Fruit fly (Drosophila melanogaster): ENCODE measurements around the gene CG43707.

dm6 chr2L:3813255-3813875 is 56.3 kb downstream of the CG43707 start, which contains the start of gene CG3407:
- TF ChIP-seq CG8301 (tag; optimal IDR thresholded peaks at IDR 0.05) (no peak), CG9948 (tag; optimal IDR thresholded peaks at IDR 0.05) (no peak), CG4496 (GFP tag; IDR thresholded peaks at IDR 0.05) (no peak), CG8159 (tag; optimal IDR thresholded peaks at IDR 0.05) (no peak), gl (tag; optimal IDR thresholded peaks at IDR 0.05) (no peak), CG13204 (GFP tag; optimal IDR thresholded peaks at IDR 0.05) (no peak), CG15710 (tag; optimal IDR thresholded peaks at IDR 0.05) (no peak), rn (GFP tag; IDR thresholded peaks at IDR 0.05) (no peak)

All from whole organism, pupa.